Fruit fly (Drosophila melanogaster) whole organism, prepupa: ENCODE measurements around the gene CG13059.

Experiments
- Blimp-1 ChIP-seq: fragments of 200-800 bp; sonication (Bioruptor generic); optimal IDR thresholded peaks from 3 replicates; lab custom pipeline; 2017; ENCODE audit warnings: missing biosample characterization, missing genetic modification characterization, mild to moderate bottlenecking, moderate library complexity, missing genetic modification reagents
- CG11902 ChIP-seq: fragments of 200-800 bp; sonication (Bioruptor generic); optimal IDR thresholded peaks from 3 replicates; lab custom pipeline; 2016; ENCODE audit warnings: missing biosample characterization, missing genetic modification characterization
- CG3032 ChIP-seq: fragments of 200-800 bp; optimal IDR thresholded peaks from 2 replicates; lab custom pipeline; 2019; ENCODE audit warnings: missing biosample characterization, mild to moderate bottlenecking, missing genetic modification characterization, moderate library complexity
- CG3919 ChIP-seq: fragments of 200-800 bp; sonication (Bioruptor generic); optimal IDR thresholded peaks from 3 replicates; lab custom pipeline; 2016; ENCODE audit warnings: missing biosample characterization, missing genetic modification characterization
- CG6792 ChIP-seq: fragments of 200-800 bp; sonication (Bioruptor generic); optimal IDR thresholded peaks from 3 replicates; lab custom pipeline; 2016; ENCODE audit warnings: missing biosample characterization, missing genetic modification characterization
- Eip93F ChIP-seq: fragments of 200-800 bp; sonication (Bioruptor generic); optimal IDR thresholded peaks from 2 replicates; lab custom pipeline; 2016; ENCODE audit warnings: missing biosample characterization, mild to moderate bottlenecking, missing genetic modification characterization
- Lpt ChIP-seq: fragments of 200-800 bp; sonication (Bioruptor generic); optimal IDR thresholded peaks from 3 replicates; lab custom pipeline; 2016; ENCODE audit warnings: missing biosample characterization, missing genetic modification characterization
- Sox14 ChIP-seq: fragments of 200-800 bp; sonication (Bioruptor generic); optimal IDR thresholded peaks from 3 replicates; lab custom pipeline; 2016; ENCODE audit warnings: missing biosample characterization, missing genetic modification characterization
- fd59A ChIP-seq: fragments of 200-800 bp; sonication (Bioruptor generic); optimal IDR thresholded peaks from 2 replicates; lab custom pipeline; 2017; ENCODE audit warnings: missing biosample characterization, mild to moderate bottlenecking, missing genetic modification characterization, missing genetic modification reagents
- pdm3 ChIP-seq: fragments of 200-800 bp; sonication (Bioruptor generic); optimal IDR thresholded peaks from 3 replicates; lab custom pipeline; 2016; ENCODE audit warnings: missing biosample characterization, missing genetic modification characterization

dm6 chr3L:16323372-16323771 is at the start of gene CG13059:
- TF ChIP-seq Blimp-1 (GFP tag; lab: Kevin White, UChicago) = no peak
- TF ChIP-seq Eip93F (GFP tag; lab: Kevin White, UChicago) = no peak
- TF ChIP-seq CG3032 (tag; lab: Kevin White, UChicago) = no peak
- TF ChIP-seq CG6792 (GFP tag; lab: Kevin White, UChicago) = no peak
- TF ChIP-seq pdm3 (GFP tag; lab: Kevin White, UChicago) = no peak
- no peak for TF ChIP-seq CG11902 (GFP tag; lab: Kevin White, UChicago)
- TF ChIP-seq Lpt = no peak
- TF ChIP-seq Sox14 (GFP tag; lab: Kevin White, UChicago) = no peak
- TF ChIP-seq fd59A (GFP tag; lab: Kevin White, UChicago) = no peak
- no peak for TF ChIP-seq CG3919
